Worm (Caenorhabditis elegans) whole organism, early embryonic: Measurements from ENCODE around the gene efn-4.

Source experiments
- B0310.2 ChIP-seq: sonication (generic microtip); optimal IDR thresholded peaks from 2 replicates; lab custom pipeline; 2016; ENCODE audit warnings: mild to moderate bottlenecking, missing genetic modification characterization, missing compliant biosample characterization
- F13C5.2 ChIP-seq: sonication (generic microtip); optimal IDR thresholded peaks from 2 replicates; lab custom pipeline; 2017; ENCODE audit warnings: mild to moderate bottlenecking, missing genetic modification characterization, inconsistent platforms, missing compliant biosample characterization
- aly-1 ChIP-seq: sonication (generic microtip); optimal IDR thresholded peaks from 2 replicates; lab custom pipeline; 2016; ENCODE audit warnings: missing genetic modification characterization, missing compliant biosample characterization
- ama-1 ChIP-seq: fragments of 150-350 bp; optimal IDR thresholded peaks from 2 replicates; lab custom pipeline; 2014
- ceh-36 ChIP-seq: sonication (generic microtip); optimal IDR thresholded peaks from 2 replicates; lab custom pipeline; 2016; ENCODE audit warnings: missing genetic modification characterization, inconsistent platforms, missing compliant biosample characterization
- hnd-1 ChIP-seq: sonication (generic microtip); optimal IDR thresholded peaks from 2 replicates; lab custom pipeline; 2016; ENCODE audit warnings: missing genetic modification characterization, missing compliant biosample characterization
- scrt-1 ChIP-seq: fragments of 200-800 bp; sonication (Bioruptor generic); IDR thresholded peaks from 2 replicates; pipeline ENCODE4 v1.3.6; 2022; ENCODE audit warnings: missing genetic modification characterization, missing compliant biosample characterization
- sea-1 ChIP-seq: fragments of 200-800 bp; sonication (Bioruptor generic); conservative IDR thresholded peaks from 2 replicates; pipeline ENCODE4 v1.3.6; 2022; ENCODE audit warnings: missing genetic modification characterization, missing compliant biosample characterization
- tra-4 ChIP-seq: sonication (generic microtip); optimal IDR thresholded peaks from 2 replicates; lab custom pipeline; 2017; ENCODE audit warnings: missing genetic modification characterization, missing compliant biosample characterization

- TF ChIP-seq F13C5.2 (no peak), ama-1 (lab: Kevin White, UChicago) (no peak), ceh-36 (tag; lab: Kevin White, UChicago) (no peak), sea-1 (GFP tag; lab: Robert Waterston, UW) (no peak), B0310.2 (no peak), scrt-1 (no peak), aly-1 (no peak), tra-4 (tag; lab: Kevin White, UChicago) (no peak), hnd-1 (tag; lab: Kevin White, UChicago) (no peak)
Measured at ce11 chrIV:601595-601994, 42.6 kb downstream of the efn-4 start, which contains the start of gene srt-59.
